Fruit fly (Drosophila melanogaster) whole organism, embryonic: Measurements from ENCODE around the gene CG45218.

Experiments used
- Atf3 ChIP-seq: fragments of 200-800 bp; sonication (Bioruptor generic); optimal IDR thresholded peaks from 3 replicates; lab custom pipeline; 2016; ENCODE audit warnings: missing biosample characterization, missing genetic modification characterization
- Bgb ChIP-seq: fragments of 200-800 bp; sonication (Bioruptor generic); IDR thresholded peaks from 2 replicates; pipeline ENCODE4 v1.3.6; 2022; ENCODE audit warnings: missing biosample characterization, missing genetic modification characterization; ENCODE audit not compliant: partially characterized antibody
- CG10431 ChIP-seq: fragments of 200-800 bp; sonication (Bioruptor generic); optimal IDR thresholded peaks from 3 replicates; lab custom pipeline; 2018; ENCODE audit warnings: missing biosample characterization, mild to moderate bottlenecking, missing genetic modification characterization
- CG10543 ChIP-seq: fragments of 200-800 bp; sonication (Bioruptor generic); optimal IDR thresholded peaks from 3 replicates; lab custom pipeline; 2017; ENCODE audit warnings: missing biosample characterization, mild to moderate bottlenecking, missing genetic modification characterization, moderate library complexity
- CG11696 ChIP-seq: fragments of 200-800 bp; sonication (Bioruptor generic); IDR thresholded peaks from 2 replicates; pipeline ENCODE4 v1.3.6; 2022; ENCODE audit warnings: missing biosample characterization, missing genetic modification characterization
- CG12104 ChIP-seq: fragments of 200-800 bp; sonication (Bioruptor generic); optimal IDR thresholded peaks from 3 replicates; lab custom pipeline; 2016; ENCODE audit warnings: missing biosample characterization, missing genetic modification characterization
- CG1233 ChIP-seq: fragments of 200-800 bp; sonication (Bioruptor generic); optimal IDR thresholded peaks from 4 replicates; lab custom pipeline; 2018; ENCODE audit warnings: missing biosample characterization, mild to moderate bottlenecking, missing genetic modification characterization
- CG13424 ChIP-seq: fragments of 200-800 bp; sonication (Bioruptor generic); optimal IDR thresholded peaks from 2 replicates; lab custom pipeline; 2019; ENCODE audit warnings: missing biosample characterization, mild to moderate bottlenecking, missing genetic modification characterization, moderate library complexity
- CG14050 ChIP-seq: fragments of 200-800 bp; sonication (Bioruptor generic); IDR thresholded peaks from 3 replicates; pipeline ENCODE4 v1.3.6; 2022; ENCODE audit warnings: missing biosample characterization, missing genetic modification characterization
- CG14441 ChIP-seq: fragments of 200-800 bp; sonication (Bioruptor generic); IDR thresholded peaks from 2 replicates; pipeline ENCODE4 v1.3.6; 2022; ENCODE audit warnings: missing biosample characterization, missing genetic modification characterization
- CG15269 ChIP-seq: fragments of 200-800 bp; sonication (Bioruptor generic); optimal IDR thresholded peaks from 2 replicates; lab custom pipeline; 2018; ENCODE audit warnings: missing biosample characterization, mild to moderate bottlenecking, missing genetic modification characterization, moderate library complexity
- CG1647 ChIP-seq: fragments of 200-800 bp; sonication (Bioruptor generic); optimal IDR thresholded peaks from 3 replicates; lab custom pipeline; 2016; ENCODE audit warnings: missing biosample characterization, missing genetic modification characterization
- CG17912 ChIP-seq: fragments of 200-800 bp; sonication (Bioruptor generic); optimal IDR thresholded peaks from 2 replicates; lab custom pipeline; 2018; ENCODE audit warnings: missing biosample characterization, mild to moderate bottlenecking, missing genetic modification characterization
- CG4360 ChIP-seq: fragments of 200-800 bp; sonication (Bioruptor generic); IDR thresholded peaks from 2 replicates; pipeline ENCODE4 v1.3.6; 2022; ENCODE audit warnings: missing biosample characterization, missing genetic modification characterization
- CG4854 ChIP-seq: fragments of 200-800 bp; sonication (Bioruptor generic); optimal IDR thresholded peaks from 2 replicates; lab custom pipeline; 2016; ENCODE audit warnings: missing biosample characterization, missing genetic modification characterization, inconsistent platforms
- CG6791 ChIP-seq: fragments of 200-800 bp; sonication (Bioruptor generic); IDR thresholded peaks from 3 replicates; pipeline ENCODE4 v1.3.6; 2022; ENCODE audit warnings: missing biosample characterization, missing genetic modification characterization; ENCODE audit not compliant: partially characterized antibody
- CG7928 ChIP-seq: fragments of 200-800 bp; sonication (Bioruptor generic); optimal IDR thresholded peaks from 2 replicates; lab custom pipeline; 2017; ENCODE audit warnings: missing biosample characterization, mild to moderate bottlenecking, missing genetic modification characterization
- Lim3 ChIP-seq: fragments of 200-800 bp; sonication (Bioruptor generic); IDR thresholded peaks from 2 replicates; pipeline ENCODE4 v1.3.6; 2022; ENCODE audit warnings: missing biosample characterization, missing genetic modification characterization
- MTF-1 ChIP-seq: fragments of 200-800 bp; sonication (Bioruptor generic); optimal IDR thresholded peaks from 2 replicates; lab custom pipeline; 2018; ENCODE audit warnings: missing biosample characterization, mild to moderate bottlenecking, missing genetic modification characterization, borderline replicate concordance
- NFAT ChIP-seq: fragments of 200-800 bp; sonication (Bioruptor generic); IDR thresholded peaks from 2 replicates; pipeline ENCODE4 v1.3.6; 2022; ENCODE audit warnings: missing biosample characterization, missing genetic modification characterization
- Oli ChIP-seq: fragments of 200-800 bp; sonication (Bioruptor generic); optimal IDR thresholded peaks from 2 replicates; lab custom pipeline; 2018; ENCODE audit warnings: missing biosample characterization, mild to moderate bottlenecking, missing genetic modification characterization, moderate library complexity
- Taf1 ChIP-seq: fragments of 200-800 bp; sonication (Bioruptor generic); IDR thresholded peaks from 2 replicates; pipeline ENCODE4 v1.3.6; 2022; ENCODE audit warnings: missing biosample characterization, missing genetic modification characterization
- YL-1 ChIP-seq: fragments of 200-800 bp; sonication (Bioruptor generic); optimal IDR thresholded peaks from 3 replicates; lab custom pipeline; 2017; ENCODE audit warnings: missing biosample characterization, mild to moderate bottlenecking, missing genetic modification characterization
- chinmo ChIP-seq: fragments of 200-800 bp; sonication (Bioruptor generic); IDR thresholded peaks from 4 replicates; pipeline ENCODE4 v1.3.6; 2022; ENCODE audit warnings: missing biosample characterization, missing genetic modification characterization; ENCODE audit not compliant: partially characterized antibody
- crol ChIP-seq: fragments of 200-800 bp; sonication (Bioruptor generic); IDR thresholded peaks from 2 replicates; pipeline ENCODE4 v1.3.6; 2022; ENCODE audit warnings: missing biosample characterization, missing genetic modification characterization
- cwo ChIP-seq: fragments of 200-800 bp; sonication (Bioruptor generic); optimal IDR thresholded peaks from 3 replicates; lab custom pipeline; 2017; ENCODE audit warnings: missing biosample characterization, missing genetic modification characterization, mild to moderate bottlenecking, moderate library complexity, missing genetic modification reagents
- dan ChIP-seq: fragments of 200-800 bp; sonication (Bioruptor generic); IDR thresholded peaks from 2 replicates; pipeline ENCODE4 v1.3.6; 2022; ENCODE audit warnings: missing biosample characterization, missing genetic modification characterization
- dimm ChIP-seq: fragments of 200-800 bp; sonication (Bioruptor generic); IDR thresholded peaks from 2 replicates; pipeline ENCODE4 v1.3.6; 2022; ENCODE audit warnings: missing biosample characterization, missing genetic modification characterization
- en ChIP-seq: fragments of 200-800 bp; sonication (Bioruptor generic); optimal IDR thresholded peaks from 2 replicates; lab custom pipeline; 2016; ENCODE audit warnings: missing biosample characterization, missing genetic modification characterization
- gce ChIP-seq: fragments of 200-800 bp; sonication (Bioruptor generic); IDR thresholded peaks from 3 replicates; pipeline ENCODE4 v1.3.6; 2022; ENCODE audit warnings: missing biosample characterization, missing genetic modification characterization
- klu ChIP-seq: fragments of 200-800 bp; sonication (Bioruptor generic); IDR thresholded peaks from 2 replicates; pipeline ENCODE4 v1.3.6; 2022; ENCODE audit warnings: missing biosample characterization, missing genetic modification characterization
- lola ChIP-seq, 3 experiments: fragments of >200 bp in 2 of 3; fragments of 200-800 bp in 1 of 3; sonication (Bioruptor generic) in 1 of 3; optimal IDR thresholded peaks; 2 replicates each; lab custom pipeline; 2017 to 2019; ENCODE audit warnings: missing biosample characterization in 3 of 3, missing genetic modification characterization in 3 of 3, mild to moderate bottlenecking in 1 of 3, moderate library complexity in 1 of 3
- nau ChIP-seq: fragments of 200-800 bp; sonication (Bioruptor generic); optimal IDR thresholded peaks from 3 replicates; lab custom pipeline; 2017; ENCODE audit warnings: missing biosample characterization, mild to moderate bottlenecking, missing genetic modification characterization, missing genetic modification reagents
- nom ChIP-seq: fragments of 200-800 bp; sonication (Bioruptor generic); optimal IDR thresholded peaks from 2 replicates; lab custom pipeline; 2017; ENCODE audit warnings: missing biosample characterization, missing genetic modification characterization, mild to moderate bottlenecking, moderate library complexity, missing genetic modification reagents
- onecut ChIP-seq: fragments of 200-800 bp; sonication (Bioruptor generic); IDR thresholded peaks from 2 replicates; pipeline ENCODE4 v1.3.6; 2022; ENCODE audit warnings: missing biosample characterization, missing genetic modification characterization
- pfk ChIP-seq: fragments of 200-800 bp; sonication (Bioruptor generic); optimal IDR thresholded peaks from 2 replicates; lab custom pipeline; 2018; ENCODE audit warnings: missing biosample characterization, mild to moderate bottlenecking, missing genetic modification characterization, moderate library complexity
- pho ChIP-seq: fragments of 200-800 bp; sonication (Bioruptor generic); optimal IDR thresholded peaks from 2 replicates; lab custom pipeline; 2016; ENCODE audit warnings: missing biosample characterization, missing genetic modification characterization
- salm ChIP-seq: fragments of 200-800 bp; sonication (Bioruptor generic); optimal IDR thresholded peaks from 2 replicates; lab custom pipeline; 2018; ENCODE audit warnings: missing biosample characterization, mild to moderate bottlenecking, missing genetic modification characterization
- sim ChIP-seq: fragments of 200-800 bp; sonication (Bioruptor generic); IDR thresholded peaks from 2 replicates; pipeline ENCODE4 v1.3.6; 2022; ENCODE audit warnings: missing biosample characterization, missing genetic modification characterization
- trh ChIP-seq: fragments of 200-800 bp; sonication (Bioruptor generic); optimal IDR thresholded peaks from 2 replicates; lab custom pipeline; 2016; ENCODE audit warnings: missing biosample characterization, missing genetic modification characterization
- twi ChIP-seq: fragments of 200-800 bp; optimal IDR thresholded peaks from 2 replicates; lab custom pipeline; 2019; ENCODE audit warnings: missing biosample characterization, mild to moderate bottlenecking, missing genetic modification characterization, moderate library complexity

Gene CG45218

dm6 chr3R:15293005-15293877, 2.6 kb upstream of the CG45218 start (continued):
- TF ChIP-seq CG13424 (tag; lab: Kevin White, UChicago) (peak; percentile 17), Bgb (GFP tag; lab: Robert Waterston, UW) (no peak), CG6791 (GFP tag; lab: Robert Waterston, UW) (no peak), sim (GFP tag; lab: Robert Waterston, UW) (no peak), YL-1 (GFP tag; lab: Kevin White, UChicago) (no peak), cwo (peak; percentile 18), chinmo (GFP tag; lab: Robert Waterston, UW) (no peak), twi (tag; lab: Kevin White, UChicago) (no peak), NFAT (GFP tag; lab: Robert Waterston, UW) (no peak), nau (GFP tag; lab: Kevin White, UChicago) (no peak), Oli (no peak), dan (no peak), en (GFP tag; lab: Kevin White, UChicago) (no peak), CG11696 (GFP tag; lab: Robert Waterston, UW) (no peak), gce (GFP tag; lab: Robert Waterston, UW) (no peak), Atf3 (GFP tag; lab: Kevin White, UChicago) (no peak), CG10431 (GFP tag; lab: Kevin White, UChicago) (no peak), CG1233 (GFP tag; lab: Kevin White, UChicago) (no peak), crol (peak; percentile 11; the same call in 1 of the 2 replicates), CG12104 (GFP tag; lab: Kevin White, UChicago) (no peak), CG1647 (no peak), CG14050 (GFP tag; lab: Robert Waterston, UW) (no peak), CG7928 (no peak), nom (GFP tag; lab: Kevin White, UChicago) (peak; percentile 70), CG10543 (GFP tag; lab: Kevin White, UChicago) (no peak), CG15269 (tag; lab: Kevin White, UChicago) (peak; percentile 1), salm (tag; lab: Kevin White, UChicago) (no peak), pho (GFP tag; lab: Kevin White, UChicago) (no peak), CG4854 (GFP tag; lab: Kevin White, UChicago) (no peak), CG14441 (no peak), trh (GFP tag; lab: Kevin White, UChicago) (no peak), Lim3 (GFP tag; lab: Robert Waterston, UW) (no peak), CG17912 (GFP tag; lab: Kevin White, UChicago) (no peak), pfk (GFP tag; lab: Kevin White, UChicago) (no peak), Taf1 (GFP tag; lab: Robert Waterston, UW) (no peak), klu (GFP tag; lab: Robert Waterston, UW) (no peak), dimm (GFP tag; lab: Robert Waterston, UW) (no peak), MTF-1 (no peak), CG4360 (GFP tag; lab: Robert Waterston, UW) (no peak), onecut (GFP tag; lab: Robert Waterston, UW) (no peak), lola (GFP tag; optimal IDR thresholded peaks at IDR 0.05; lab: Kevin White, UChicago) (no peak)
